Fruit fly (Drosophila melanogaster): ENCODE data around the gene IleRS.

Gene IleRS

dm6 chr3L:22287994-22288766 lies at the start of gene IleRS, which contains the start of gene Hem (continued):
- TF ChIP-seq bigmax (GFP tag; optimal IDR thresholded peaks at IDR 0.05) (no peak), oc (tag; optimal IDR thresholded peaks at IDR 0.05) (peak; percentile 78), gcm2 (GFP tag; optimal IDR thresholded peaks at IDR 0.05) (peak; percentile 12), salm (tag; optimal IDR thresholded peaks at IDR 0.05) (peak; percentile 83), Ets97D (GFP tag; optimal IDR thresholded peaks at IDR 0.05) (peak; percentile 58), ham (GFP tag; IDR thresholded peaks at IDR 0.05) (peak; percentile 59; the same call in 1 of the 2 replicates), CG4360 (GFP tag; IDR thresholded peaks at IDR 0.05) (peak; percentile 58), hbn (GFP tag; IDR thresholded peaks at IDR 0.05; ENCODE audit: partially characterized antibody) (peak; percentile 53), tap (tag; optimal IDR thresholded peaks at IDR 0.05) (no peak), tna (GFP tag; IDR thresholded peaks at IDR 0.05; ENCODE audit: partially characterized antibody) (peak; percentile 53), ash1 (GFP tag; optimal IDR thresholded peaks at IDR 0.05) (no peak), gsb-n (tag; optimal IDR thresholded peaks at IDR 0.05) (no peak), GATAe (GFP tag; conservative IDR thresholded peaks at IDR 0.05) (peak; percentile 53; the same call in 1 of the 2 replicates), en (GFP tag; optimal IDR thresholded peaks at IDR 0.05) (peak; percentile 69), yki (optimal IDR thresholded peaks at IDR 0.05) (no peak), Dfd (GFP tag; optimal IDR thresholded peaks at IDR 0.05) (no peak), ATbp (GFP tag; optimal IDR thresholded peaks at IDR 0.05) (peak; percentile 80), z (GFP tag; IDR thresholded peaks at IDR 0.05) (no peak), pan (optimal IDR thresholded peaks at IDR 0.05) (no peak), pan (GFP tag; optimal IDR thresholded peaks at IDR 0.05 in 1 of 2, IDR thresholded peaks at IDR 0.05 in 1 of 2) (peak in 1 of 2 experiments; percentile 93), CG12236 (GFP tag; optimal IDR thresholded peaks at IDR 0.05) (peak; percentile 78), CG6854 (GFP tag; optimal IDR thresholded peaks at IDR 0.05) (peak; percentile 69), CG14050 (GFP tag; IDR thresholded peaks at IDR 0.05) (peak; percentile 83), CG13296 (GFP tag; optimal IDR thresholded peaks at IDR 0.05) (peak; percentile 88), ap (GFP tag; IDR thresholded peaks at IDR 0.05) (peak; percentile 89), rib (GFP tag; IDR thresholded peaks at IDR 0.05) (peak; percentile 74; the same call in 1 of the 2 replicates), CG9437 (GFP tag; optimal IDR thresholded peaks at IDR 0.05) (peak; percentile 88), croc (GFP tag; conservative IDR thresholded peaks at IDR 0.05) (peak; percentile 78), BEAF-32 (GFP tag; optimal IDR thresholded peaks at IDR 0.05) (peak; percentile 80), pb (GFP tag; optimal IDR thresholded peaks at IDR 0.05) (peak; percentile 62), schlank (tag; optimal IDR thresholded peaks at IDR 0.05) (no peak), az2 (GFP tag; optimal IDR thresholded peaks at IDR 0.05) (peak; percentile 96), NFAT (GFP tag; IDR thresholded peaks at IDR 0.05) (peak; percentile 67), CG7928 (GFP tag; optimal IDR thresholded peaks at IDR 0.05) (peak; percentile 52), hth (optimal IDR thresholded peaks at IDR 0.05) (no peak), CG6654 (GFP tag; optimal IDR thresholded peaks at IDR 0.05) (peak; percentile 78), sqz (GFP tag; optimal IDR thresholded peaks at IDR 0.05) (no peak), CG11560 (tag; IDR thresholded peaks at IDR 0.05) (peak; percentile 64; the same call in 1 of the 3 replicates), CG8924 (tag; optimal IDR thresholded peaks at IDR 0.05) (peak; percentile 95), CG14667 (GFP tag; IDR thresholded peaks at IDR 0.05) (peak; percentile 81), Usf (GFP tag; optimal IDR thresholded peaks at IDR 0.05) (peak; percentile 83), Bgb (GFP tag; IDR thresholded peaks at IDR 0.05; ENCODE audit: partially characterized antibody) (peak; percentile 81), btn (GFP tag; optimal IDR thresholded peaks at IDR 0.05) (peak; percentile 32), ato (GFP tag; IDR thresholded peaks at IDR 0.05; ENCODE audit: partially characterized antibody) (peak; percentile 78), Fer3 (tag; optimal IDR thresholded peaks at IDR 0.05) (peak; percentile 91), Max (GFP tag; optimal IDR thresholded peaks at IDR 0.05) (peak; percentile 90), CG2199 (GFP tag; IDR thresholded peaks at IDR 0.05) (peak; percentile 76; the same call in 1 of the 3 replicates), pho (GFP tag; optimal IDR thresholded peaks at IDR 0.05) (peak; percentile 91), nerfin-1 (tag; optimal IDR thresholded peaks at IDR 0.05) (peak; percentile 87), gsb (GFP tag; IDR thresholded peaks at IDR 0.05) (0 out of 2 replicates have a peak, but pooled peaks have one; percentile 34)

Measured in whole organism, embryonic.